Worm (Caenorhabditis elegans): ENCODE data around the gene str-41.

ce11 chrV:7431016-7431415 lies 19.2 kb downstream of the str-41 start, which contains the start of gene srw-71:
- TF ChIP-seq sptf-1 (tag; optimal IDR thresholded peaks at IDR 0.05) (no peak), snpc-4 (tag; optimal IDR thresholded peaks at IDR 0.05) (no peak), unc-62 (GFP tag; optimal IDR thresholded peaks at IDR 0.05) (no peak), unc-39 (tag; optimal IDR thresholded peaks at IDR 0.05) (no peak), elt-1 (tag; optimal IDR thresholded peaks at IDR 0.05; ENCODE audit: borderline replicate concordance, insufficient read depth) (no peak), nhr-76 (tag; optimal IDR thresholded peaks at IDR 0.05) (no peak), mls-2 (tag; optimal IDR thresholded peaks at IDR 0.05) (no peak), pha-4 (tag; optimal IDR thresholded peaks at IDR 0.05) (no peak), ceh-43 (GFP tag; optimal IDR thresholded peaks at IDR 0.05) (no peak), nhr-2 (tag; optimal IDR thresholded peaks at IDR 0.05) (no peak), unc-120 (tag; optimal IDR thresholded peaks at IDR 0.05; ENCODE audit: poor library complexity, severe bottlenecking) (no peak)
